Fruit fly (Drosophila melanogaster) whole organism, embryonic: ENCODE results near the gene CG14340.

Source experiments
- ATbp ChIP-seq: fragments of 200-800 bp; sonication (Bioruptor generic); optimal IDR thresholded peaks from 2 replicates; lab custom pipeline; 2017; ENCODE audit warnings: missing biosample characterization, mild to moderate bottlenecking, missing genetic modification characterization, missing genetic modification reagents
- Ada2b ChIP-seq: fragments of 200-800 bp; sonication (Bioruptor generic); IDR thresholded peaks from 2 replicates; pipeline ENCODE4 v1.3.6; 2022; ENCODE audit warnings: missing biosample characterization, missing genetic modification characterization
- Asciz ChIP-seq: fragments of 200-800 bp; sonication (Bioruptor generic); optimal IDR thresholded peaks from 2 replicates; lab custom pipeline; 2017; ENCODE audit warnings: missing biosample characterization, mild to moderate bottlenecking, missing genetic modification characterization, missing genetic modification reagents
- Blimp-1 ChIP-seq: fragments of 200-800 bp; sonication (Bioruptor generic); optimal IDR thresholded peaks from 3 replicates; lab custom pipeline; 2018; ENCODE audit warnings: missing biosample characterization, missing genetic modification characterization, mild to moderate bottlenecking, moderate library complexity, missing genetic modification reagents
- CG10274 ChIP-seq: fragments of 200-800 bp; sonication (Bioruptor generic); optimal IDR thresholded peaks from 3 replicates; lab custom pipeline; 2017; ENCODE audit warnings: missing biosample characterization, mild to moderate bottlenecking, missing genetic modification characterization
- CG10543 ChIP-seq: fragments of 200-800 bp; sonication (Bioruptor generic); optimal IDR thresholded peaks from 3 replicates; lab custom pipeline; 2017; ENCODE audit warnings: missing biosample characterization, mild to moderate bottlenecking, missing genetic modification characterization, moderate library complexity
- CG11504 ChIP-seq: fragments of 200-800 bp; sonication (Bioruptor generic); optimal IDR thresholded peaks from 3 replicates; lab custom pipeline; 2019; ENCODE audit warnings: missing biosample characterization, mild to moderate bottlenecking, missing genetic modification characterization, moderate library complexity
- CG11560 ChIP-seq: fragments of 200-800 bp; sonication (Bioruptor generic); IDR thresholded peaks from 3 replicates; pipeline ENCODE4 v1.3.6; 2022; ENCODE audit warnings: missing biosample characterization, missing genetic modification characterization
- CG12071 ChIP-seq: fragments of 200-800 bp; sonication (Bioruptor generic); optimal IDR thresholded peaks from 3 replicates; lab custom pipeline; 2018; ENCODE audit warnings: missing biosample characterization, mild to moderate bottlenecking, missing genetic modification characterization
- CG12769 ChIP-seq: fragments of 200-800 bp; sonication (Bioruptor generic); optimal IDR thresholded peaks from 2 replicates; lab custom pipeline; 2019; ENCODE audit warnings: missing biosample characterization, mild to moderate bottlenecking, missing genetic modification characterization, moderate library complexity
- CG14710 ChIP-seq: fragments of 200-800 bp; sonication (Bioruptor generic); optimal IDR thresholded peaks from 3 replicates; lab custom pipeline; 2019; ENCODE audit warnings: missing biosample characterization, mild to moderate bottlenecking, missing genetic modification characterization, moderate library complexity
- CG15601 ChIP-seq: fragments of 200-800 bp; sonication (Bioruptor generic); optimal IDR thresholded peaks from 3 replicates; lab custom pipeline; 2019; ENCODE audit warnings: missing biosample characterization, mild to moderate bottlenecking, missing genetic modification characterization, moderate library complexity
- CG1603 ChIP-seq: fragments of 200-800 bp; sonication (Bioruptor generic); optimal IDR thresholded peaks from 2 replicates; lab custom pipeline; 2019; ENCODE audit warnings: missing biosample characterization, mild to moderate bottlenecking, missing genetic modification characterization, moderate library complexity
- CG17359 ChIP-seq: fragments of 200-800 bp; sonication (Bioruptor generic); optimal IDR thresholded peaks from 3 replicates; lab custom pipeline; 2018; ENCODE audit warnings: missing biosample characterization, mild to moderate bottlenecking, missing genetic modification characterization, moderate library complexity
- CG17612 ChIP-seq: fragments of 200-800 bp; sonication (Bioruptor generic); IDR thresholded peaks from 2 replicates; pipeline ENCODE4 v1.3.6; 2022; ENCODE audit warnings: missing biosample characterization, missing genetic modification characterization
- CG17802 ChIP-seq: fragments of 200-800 bp; sonication (Bioruptor generic); optimal IDR thresholded peaks from 2 replicates; lab custom pipeline; 2018; ENCODE audit warnings: missing biosample characterization, mild to moderate bottlenecking, missing genetic modification characterization, moderate library complexity
- CG18262 ChIP-seq: fragments of 200-800 bp; optimal IDR thresholded peaks from 3 replicates; lab custom pipeline; 2019; ENCODE audit warnings: missing biosample characterization, mild to moderate bottlenecking, missing genetic modification characterization, moderate library complexity
- CG2199 ChIP-seq: fragments of 200-800 bp; sonication (Bioruptor generic); IDR thresholded peaks from 3 replicates; pipeline ENCODE4 v1.3.6; 2022; ENCODE audit warnings: missing biosample characterization, missing genetic modification characterization
- CG2712 ChIP-seq: fragments of 200-800 bp; optimal IDR thresholded peaks from 3 replicates; lab custom pipeline; 2019; ENCODE audit warnings: missing biosample characterization, mild to moderate bottlenecking, missing genetic modification characterization, moderate library complexity
- CG2875 ChIP-seq: fragments of 200-800 bp; sonication (Bioruptor generic); optimal IDR thresholded peaks from 2 replicates; lab custom pipeline; 2017; ENCODE audit warnings: missing biosample characterization, mild to moderate bottlenecking, missing genetic modification characterization, missing genetic modification reagents
- CG6272 ChIP-seq: fragments of 200-800 bp; sonication (Bioruptor generic); IDR thresholded peaks from 2 replicates; pipeline ENCODE4 v1.3.6; 2022; ENCODE audit warnings: missing biosample characterization, missing genetic modification characterization
- CG7987 ChIP-seq: fragments of 200-800 bp; sonication (Bioruptor generic); optimal IDR thresholded peaks from 2 replicates; lab custom pipeline; 2018; ENCODE audit warnings: missing biosample characterization, mild to moderate bottlenecking, missing genetic modification characterization, moderate library complexity
- CG8765 ChIP-seq: fragments of 200-800 bp; sonication (Bioruptor generic); IDR thresholded peaks from 2 replicates; pipeline ENCODE4 v1.3.6; 2022; ENCODE audit warnings: missing biosample characterization, missing genetic modification characterization
- D19A ChIP-seq: fragments of 200-800 bp; optimal IDR thresholded peaks from 3 replicates; lab custom pipeline; 2019; ENCODE audit warnings: missing biosample characterization, mild to moderate bottlenecking, missing genetic modification characterization, moderate library complexity
- Ets65A ChIP-seq: fragments of 200-800 bp; sonication (Bioruptor generic); peaks from one replicate; lab custom pipeline; 2016; ENCODE audit warnings: missing biosample characterization, missing genetic modification characterization
- HmgZ ChIP-seq: fragments of 200-800 bp; sonication (Bioruptor generic); optimal IDR thresholded peaks from 2 replicates; lab custom pipeline; 2018; ENCODE audit warnings: missing biosample characterization, mild to moderate bottlenecking, missing genetic modification characterization
- Hr51 ChIP-seq, 2 experiments: fragments of 200-800 bp; sonication (Bioruptor generic); optimal IDR thresholded peaks; 2 replicates in 1 of 2; 3 replicates in 1 of 2; lab custom pipeline; 2016 to 2018; ENCODE audit warnings: missing biosample characterization in 2 of 2, missing genetic modification characterization in 2 of 2, mild to moderate bottlenecking in 1 of 2, moderate library complexity in 1 of 2
- Med ChIP-seq: fragments of 200-800 bp; sonication (Bioruptor generic); peaks from one replicate; lab custom pipeline; 2016; ENCODE audit warnings: missing biosample characterization, missing genetic modification characterization, mild to moderate bottlenecking, inconsistent platforms, moderate library complexity
- PHDP ChIP-seq: fragments of 200-800 bp; sonication (Bioruptor generic); optimal IDR thresholded peaks from 3 replicates; lab custom pipeline; 2018; ENCODE audit warnings: missing biosample characterization, mild to moderate bottlenecking, missing genetic modification characterization, moderate library complexity
- Ptx1 ChIP-seq: fragments of 200-800 bp; sonication (Bioruptor generic); IDR thresholded peaks from 2 replicates; pipeline ENCODE4 v1.3.6; 2022; ENCODE audit warnings: missing biosample characterization, missing genetic modification characterization
- Sox102F ChIP-seq: fragments of 200-800 bp; sonication (Bioruptor generic); optimal IDR thresholded peaks from 2 replicates; lab custom pipeline; 2018; ENCODE audit warnings: missing biosample characterization, mild to moderate bottlenecking, missing genetic modification characterization, moderate library complexity
- Stat92E ChIP-seq, 3 experiments: fragments of >200 bp in 2 of 3; fragments of 200-800 bp in 1 of 3; sonication (Bioruptor generic) in 1 of 3; optimal IDR thresholded peaks; 2 replicates each; lab custom pipeline; 2017 to 2019; ENCODE audit warnings: missing biosample characterization in 3 of 3, missing genetic modification characterization in 3 of 3, mild to moderate bottlenecking in 1 of 3, moderate library complexity in 1 of 3
- Xrp1 ChIP-seq: fragments of 200-800 bp; sonication (Bioruptor generic); IDR thresholded peaks from 2 replicates; pipeline ENCODE4 v1.3.6; 2022; ENCODE audit warnings: missing biosample characterization, missing genetic modification characterization
- abd-A ChIP-seq: fragments of 200-800 bp; sonication (Bioruptor generic); optimal IDR thresholded peaks from 3 replicates; lab custom pipeline; 2019; ENCODE audit warnings: missing biosample characterization, mild to moderate bottlenecking, missing genetic modification characterization, moderate library complexity
- al ChIP-seq: fragments of 200-800 bp; sonication (Bioruptor generic); IDR thresholded peaks from 2 replicates; pipeline ENCODE4 v1.3.6; 2022; ENCODE audit warnings: missing biosample characterization, missing genetic modification characterization
- bsh ChIP-seq, 2 experiments: fragments of 200-800 bp; sonication (Bioruptor generic); optimal IDR thresholded peaks; 2 replicates each; lab custom pipeline; 2017 to 2018; ENCODE audit warnings: mild to moderate bottlenecking in 2 of 2, missing biosample characterization in 2 of 2, missing genetic modification characterization in 2 of 2, moderate library complexity in 1 of 2
- caup ChIP-seq: fragments of 200-800 bp; sonication (Bioruptor generic); optimal IDR thresholded peaks from 3 replicates; lab custom pipeline; 2017; ENCODE audit warnings: missing biosample characterization, mild to moderate bottlenecking, missing genetic modification characterization, moderate library complexity; ENCODE audit not compliant: severe bottlenecking
- chif ChIP-seq, 2 experiments: fragments of 200-800 bp; sonication (Bioruptor generic); optimal IDR thresholded peaks; 3 replicates each; lab custom pipeline; 2016; ENCODE audit warnings: missing biosample characterization in 2 of 2, missing genetic modification characterization in 2 of 2
- gem ChIP-seq: fragments of 200-800 bp; sonication (Bioruptor generic); optimal IDR thresholded peaks from 2 replicates; lab custom pipeline; 2019; ENCODE audit warnings: missing biosample characterization, mild to moderate bottlenecking, missing genetic modification characterization, moderate library complexity
- gro ChIP-seq: fragments of 200-800 bp; sonication (Bioruptor generic); optimal IDR thresholded peaks from 2 replicates; lab custom pipeline; 2016; ENCODE audit warnings: missing biosample characterization, missing genetic modification characterization
- klu ChIP-seq: fragments of 200-800 bp; sonication (Bioruptor generic); IDR thresholded peaks from 2 replicates; pipeline ENCODE4 v1.3.6; 2022; ENCODE audit warnings: missing biosample characterization, missing genetic modification characterization
- nau ChIP-seq: fragments of 200-800 bp; sonication (Bioruptor generic); optimal IDR thresholded peaks from 3 replicates; lab custom pipeline; 2017; ENCODE audit warnings: missing biosample characterization, mild to moderate bottlenecking, missing genetic modification characterization, missing genetic modification reagents
- oc ChIP-seq: fragments of 200-800 bp; sonication (Bioruptor generic); optimal IDR thresholded peaks from 2 replicates; lab custom pipeline; 2018; ENCODE audit warnings: missing biosample characterization, mild to moderate bottlenecking, missing genetic modification characterization, moderate library complexity
- slp2 ChIP-seq: fragments of 200-800 bp; sonication (Bioruptor generic); optimal IDR thresholded peaks from 2 replicates; lab custom pipeline; 2016; ENCODE audit warnings: missing biosample characterization, missing genetic modification characterization
- trem ChIP-seq: fragments of 200-800 bp; optimal IDR thresholded peaks from 3 replicates; lab custom pipeline; 2019; ENCODE audit warnings: missing biosample characterization, mild to moderate bottlenecking, missing genetic modification characterization, moderate library complexity
- unpg ChIP-seq: fragments of 200-800 bp; sonication (Bioruptor generic); optimal IDR thresholded peaks from 3 replicates; lab custom pipeline; 2018; ENCODE audit warnings: missing biosample characterization, mild to moderate bottlenecking, missing genetic modification characterization, moderate library complexity
- wek ChIP-seq: fragments of 200-800 bp; sonication (Bioruptor generic); optimal IDR thresholded peaks from 3 replicates; lab custom pipeline; 2018; ENCODE audit warnings: missing biosample characterization, mild to moderate bottlenecking, missing genetic modification characterization, moderate library complexity

Gene CG14340

DNA sequence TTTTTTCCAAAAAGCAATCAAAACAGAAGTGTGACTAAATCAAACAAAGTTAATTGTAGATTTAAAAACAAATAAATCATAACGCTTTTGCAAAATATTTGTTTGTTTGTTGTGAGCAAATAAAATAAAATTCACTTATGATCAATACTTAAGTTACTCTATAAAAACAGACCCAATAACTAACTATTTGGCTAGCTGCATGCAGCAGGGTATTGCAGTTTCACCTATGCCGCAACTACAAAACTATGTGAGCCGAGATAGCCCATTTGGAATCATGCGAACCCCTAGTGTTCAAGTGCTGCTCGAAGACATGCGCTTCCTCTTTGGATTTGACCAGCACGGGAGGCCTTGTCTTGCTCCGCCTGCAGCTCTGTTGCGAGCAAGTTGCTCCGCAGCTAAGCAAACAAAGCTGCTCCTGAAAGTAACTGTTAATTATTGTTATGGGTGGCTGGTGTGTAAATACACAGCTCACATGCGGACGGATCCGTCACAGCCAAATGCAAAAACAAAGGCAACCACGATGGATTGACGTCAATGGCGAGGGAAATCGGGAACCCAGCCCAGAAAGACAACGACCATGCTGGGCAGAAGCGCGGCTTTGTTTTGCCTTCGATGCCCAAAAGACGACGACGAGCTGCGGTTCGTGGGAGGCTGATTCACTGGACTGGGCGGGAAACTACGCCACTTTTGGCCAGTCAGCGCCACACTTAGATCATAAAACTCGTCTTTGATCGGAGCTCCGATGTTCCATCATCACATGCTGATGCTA, 9.4 kb downstream of the CG14340 start:
- TF ChIP-seq bsh (GFP tag; optimal IDR thresholded peaks at IDR 0.05; lab: Kevin White, UChicago) = peak in 1 of 2 experiments; percentile 22
- no peak for TF ChIP-seq trem (tag; lab: Kevin White, UChicago)
- TF ChIP-seq CG18262 (tag; lab: Kevin White, UChicago) = peak; percentile 9
- no peak for TF ChIP-seq CG6272 (GFP tag; lab: Robert Waterston, UW)
- TF ChIP-seq CG8765 (GFP tag; lab: Robert Waterston, UW) = no peak
- TF ChIP-seq al (GFP tag; lab: Robert Waterston, UW) = no peak
- peak; percentile 81 for TF ChIP-seq CG10274 (GFP tag; lab: Kevin White, UChicago)
- TF ChIP-seq Stat92E (GFP tag; optimal IDR thresholded peaks at IDR 0.05; lab: Kevin White, UChicago) = no peak
- peak; percentile 0 for TF ChIP-seq Asciz (GFP tag; lab: Kevin White, UChicago)
- TF ChIP-seq PHDP = no peak
- TF ChIP-seq CG15601 (tag; lab: Kevin White, UChicago) = peak; percentile 21
- peak; percentile 4 for TF ChIP-seq CG2712 (tag; lab: Kevin White, UChicago)
- no peak for TF ChIP-seq gro
- peak; percentile 11 for TF ChIP-seq CG14710
- peak; percentile 63 for TF ChIP-seq Med (GFP tag; lab: Kevin White, UChicago)
- TF ChIP-seq klu = 0 out of 2 replicates have a peak, but pooled peaks have one; percentile 21
- TF ChIP-seq CG11560 (tag; lab: Robert Waterston, UW) = no peak
- peak; percentile 14 for TF ChIP-seq gem (tag; lab: Kevin White, UChicago)
- TF ChIP-seq Hr51 (GFP tag; optimal IDR thresholded peaks at IDR 0.05; lab: Kevin White, UChicago) = peak in 1 of 2 experiments; percentile 15
- peak; percentile 38; the same call in 1 of the 2 replicates for TF ChIP-seq Xrp1 (GFP tag; lab: Robert Waterston, UW)
- TF ChIP-seq CG2199 = no peak
- peak; percentile 7 for TF ChIP-seq CG12071
- peak; percentile 25 for TF ChIP-seq wek (GFP tag; lab: Kevin White, UChicago)
- TF ChIP-seq D19A (tag; lab: Kevin White, UChicago) = peak; percentile 76
- TF ChIP-seq CG12769 (tag; lab: Kevin White, UChicago) = peak; percentile 83
- no peak for TF ChIP-seq slp2 (GFP tag; lab: Kevin White, UChicago)
- peak; percentile 13 for TF ChIP-seq HmgZ (tag; lab: Kevin White, UChicago)
- peak; percentile 35 for TF ChIP-seq CG10543 (GFP tag; lab: Kevin White, UChicago)
- TF ChIP-seq Blimp-1 (GFP tag; lab: Kevin White, UChicago) = peak; percentile 16
- peak; percentile 29 for TF ChIP-seq CG1603 (tag; lab: Kevin White, UChicago)
- no peak for TF ChIP-seq Ada2b (GFP tag; lab: Robert Waterston, UW)
- 0 out of 2 replicates have a peak, but pooled peaks have one; percentile 4 for TF ChIP-seq CG17612 (GFP tag; lab: Robert Waterston, UW)
- peak; percentile 15 for TF ChIP-seq oc (tag; lab: Kevin White, UChicago)
- peak; percentile 5 for TF ChIP-seq unpg (GFP tag; lab: Kevin White, UChicago)
- TF ChIP-seq ATbp = peak; percentile 42
- peak; percentile 0 for TF ChIP-seq CG2875
- peak; percentile 33 for TF ChIP-seq Ets65A (GFP tag; lab: Kevin White, UChicago)
- TF ChIP-seq CG17359 (tag; lab: Kevin White, UChicago) = peak; percentile 27
- peak; percentile 46 for TF ChIP-seq abd-A (tag; lab: Kevin White, UChicago)
- TF ChIP-seq chif (GFP tag; optimal IDR thresholded peaks at IDR 0.05; lab: Kevin White, UChicago) = no peak
- peak; percentile 38 for TF ChIP-seq CG7987 (GFP tag; lab: Kevin White, UChicago)
- TF ChIP-seq Ptx1 = no peak
- TF ChIP-seq Sox102F (GFP tag; lab: Kevin White, UChicago) = peak; percentile 22
- TF ChIP-seq CG17802 (tag; lab: Kevin White, UChicago) = no peak
- no peak for TF ChIP-seq caup (GFP tag; lab: Kevin White, UChicago)
- peak; percentile 8 for TF ChIP-seq nau (GFP tag; lab: Kevin White, UChicago)
- TF ChIP-seq CG11504 (tag; lab: Kevin White, UChicago) = peak; percentile 37
